Worm (Caenorhabditis elegans) whole organism, midembryonic: ENCODE results near the gene rpl-37.

Experiments used
- cog-1 ChIP-seq: sonication (generic microtip); optimal IDR thresholded peaks from 2 replicates; lab custom pipeline; 2016; ENCODE audit warnings: missing genetic modification characterization, missing compliant biosample characterization
- klf-2 ChIP-seq: fragments of 200-800 bp; sonication (Bioruptor generic); conservative IDR thresholded peaks from 2 replicates; pipeline ENCODE4 v1.3.6; 2022; ENCODE audit warnings: missing genetic modification reagents, missing genetic modification characterization, missing compliant biosample characterization
- med-1 ChIP-seq: sonication (generic microtip); optimal IDR thresholded peaks from 2 replicates; lab custom pipeline; 2017; ENCODE audit warnings: missing genetic modification characterization, mild to moderate bottlenecking, missing compliant biosample characterization, antibody characterized with exemption, missing genetic modification reagents; ENCODE audit not compliant: insufficient read depth
- ref-1 ChIP-seq: fragments of 200-800 bp; sonication (Bioruptor generic); conservative IDR thresholded peaks from 2 replicates; pipeline ENCODE4 v1.3.6; 2022; ENCODE audit warnings: missing genetic modification reagents, missing genetic modification characterization, missing compliant biosample characterization
- ztf-23 ChIP-seq: fragments of 200-800 bp; sonication (Bioruptor generic); IDR thresholded peaks from 2 replicates; pipeline ENCODE4 v1.3.6; 2022; ENCODE audit warnings: missing genetic modification reagents, missing genetic modification characterization, missing compliant biosample characterization
- ztf-29 ChIP-seq: fragments of 200-800 bp; sonication (Bioruptor generic); IDR thresholded peaks from 2 replicates; pipeline ENCODE4 v1.3.6; 2022; ENCODE audit warnings: missing genetic modification reagents, missing genetic modification characterization, missing compliant biosample characterization

DNA sequence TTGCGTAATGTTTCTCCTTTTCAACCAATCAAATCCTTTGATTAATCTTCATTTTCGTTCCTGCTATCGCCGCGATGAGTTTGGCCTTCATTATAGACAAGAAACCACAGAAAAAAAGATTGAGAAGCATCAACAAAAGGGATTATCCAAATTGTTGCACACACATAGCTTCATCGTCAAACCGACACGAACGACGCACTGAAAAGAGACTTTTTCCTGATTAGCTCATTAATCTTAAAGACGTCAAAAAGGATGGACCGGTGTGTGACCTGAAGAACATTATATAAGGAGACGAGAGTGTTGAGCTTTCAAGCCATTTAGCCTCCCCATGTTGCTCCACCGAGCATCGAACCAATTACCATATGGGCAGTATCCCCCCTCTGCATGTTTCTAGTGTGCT is 41.3 kb downstream of the rpl-37 start:
- TF ChIP-seq ref-1 (GFP tag; lab: Robert Waterston, UW) (no peak), ztf-29 (GFP tag; lab: Robert Waterston, UW) (no peak), med-1 (GFP tag; lab: Kevin White, UChicago) (no peak), cog-1 (tag; lab: Kevin White, UChicago) (no peak), ztf-23 (GFP tag; lab: Robert Waterston, UW) (no peak), klf-2 (GFP tag; lab: Robert Waterston, UW) (no peak)
